Worm (Caenorhabditis elegans): Measurements from ENCODE around the gene C07C7.1.

ce11 chrIV:9165027-9165426 is 19.6 kb upstream of the C07C7.1 start, which contains the start of gene pcp-2:
- TF ChIP-seq nhr-77 (tag; optimal IDR thresholded peaks at IDR 0.05) (no peak), unc-62 (GFP tag; optimal IDR thresholded peaks at IDR 0.05 in 1 of 2) (no peak), unc-62 (tag; optimal IDR thresholded peaks at IDR 0.05) (no peak), nhr-76 (tag; optimal IDR thresholded peaks at IDR 0.05) (no peak), lsy-2 (tag; optimal IDR thresholded peaks at IDR 0.05) (no peak), lin-15B (tag; optimal IDR thresholded peaks at IDR 0.05) (no peak), lim-7 (GFP tag; IDR thresholded peaks at IDR 0.05) (no peak), jun-1 (tag; optimal IDR thresholded peaks at IDR 0.05) (no peak), lin-1 (GFP tag; IDR thresholded peaks at IDR 0.05) (no peak), lir-3 (tag; optimal IDR thresholded peaks at IDR 0.05) (no peak), nhr-102 (tag; optimal IDR thresholded peaks at IDR 0.05) (no peak), pqm-1 (tag; optimal IDR thresholded peaks at IDR 0.05) (no peak)

Data from whole organism, L4 larva.